Worm (Caenorhabditis elegans) whole organism, L1 larva: Measurements from ENCODE around the gene clec-52.

Experiments used
- C04F5.9 ChIP-seq: sonication (generic microtip); optimal IDR thresholded peaks from 2 replicates; lab custom pipeline; 2016; ENCODE audit warnings: missing genetic modification characterization, missing compliant biosample characterization
- C16A3.4 ChIP-seq: fragments of 150-350 bp; optimal IDR thresholded peaks from 2 replicates; lab custom pipeline; 2014; ENCODE audit warnings: missing biosample characterization, missing genetic modification characterization
- Y116A8C.19 ChIP-seq: sonication (generic microtip); optimal IDR thresholded peaks from 2 replicates; lab custom pipeline; 2016; ENCODE audit warnings: missing compliant biosample characterization, missing genetic modification characterization, borderline replicate concordance
- blmp-1 ChIP-seq: fragments of 150-350 bp; optimal IDR thresholded peaks from 2 replicates; lab custom pipeline; 2014; ENCODE audit warnings: missing biosample characterization, missing genetic modification characterization
- ceh-8 ChIP-seq: fragments of 200-800 bp; sonication (Bioruptor generic); optimal IDR thresholded peaks from 2 replicates; lab custom pipeline; 2018; ENCODE audit warnings: mild to moderate bottlenecking, missing genetic modification characterization, moderate library complexity, missing compliant biosample characterization
- ceh-82 ChIP-seq, 3 experiments: fragments of 150-350 bp in 1 of 3; sonication (generic microtip) in 2 of 3; optimal IDR thresholded peaks; 2 replicates each; lab custom pipeline; 2014 to 2017; ENCODE audit warnings: missing biosample characterization in 3 of 3, missing genetic modification characterization in 3 of 3
- ceh-90 ChIP-seq: sonication (generic microtip); optimal IDR thresholded peaks from 2 replicates; lab custom pipeline; 2016; ENCODE audit warnings: missing genetic modification characterization, missing compliant biosample characterization
- ces-1 ChIP-seq: fragments of 150-350 bp; optimal IDR thresholded peaks from 2 replicates; lab custom pipeline; 2014; ENCODE audit warnings: missing biosample characterization, missing genetic modification reagents, missing genetic modification characterization
- dpl-1 ChIP-seq, 3 experiments: fragments of 150-350 bp in 2 of 3; sonication (generic microtip) in 1 of 3; optimal IDR thresholded peaks; 2 replicates each; lab custom pipeline; 2014 to 2017; ENCODE audit warnings: missing biosample characterization in 3 of 3, missing genetic modification characterization in 3 of 3, missing genetic modification reagents in 3 of 3
- efl-1 ChIP-seq, 4 experiments: fragments of 150-350 bp; optimal IDR thresholded peaks in 3 of 4; peaks in 1 of 4; 1 replicate in 1 of 4; 2 replicates in 3 of 4; lab custom pipeline; 2014; ENCODE audit warnings: missing biosample characterization in 2 of 4, missing genetic modification characterization in 2 of 4, missing genetic modification reagents in 2 of 4
- elt-3 ChIP-seq, 6 experiments: fragments of 150-350 bp in 1 of 6; sonication (generic microtip); optimal IDR thresholded peaks; 2 replicates each; lab custom pipeline; 2017 to 2018; ENCODE audit warnings: missing biosample characterization in 6 of 6, missing genetic modification characterization in 6 of 6, inconsistent platforms in 1 of 6
- ets-5 ChIP-seq: fragments of 200-800 bp; sonication (Bioruptor generic); IDR thresholded peaks from 2 replicates; pipeline ENCODE4 v1.3.6; 2022; ENCODE audit warnings: missing genetic modification characterization, missing compliant biosample characterization
- fkh-8 ChIP-seq: sonication (generic microtip); optimal IDR thresholded peaks from 2 replicates; lab custom pipeline; 2016; ENCODE audit warnings: mild to moderate bottlenecking, missing genetic modification characterization, missing compliant biosample characterization
- hlh-4 ChIP-seq: sonication (generic microtip); optimal IDR thresholded peaks from 2 replicates; lab custom pipeline; 2016; ENCODE audit warnings: mild to moderate bottlenecking, missing genetic modification characterization, missing compliant biosample characterization
- hpl-2 ChIP-seq: fragments of 150-350 bp; optimal IDR thresholded peaks from 2 replicates; lab custom pipeline; 2014; ENCODE audit warnings: missing biosample characterization, missing genetic modification reagents, missing genetic modification characterization
- irx-1 ChIP-seq: sonication (generic microtip); optimal IDR thresholded peaks from 2 replicates; lab custom pipeline; 2016; ENCODE audit warnings: missing genetic modification characterization, missing compliant biosample characterization
- jun-1 ChIP-seq: fragments of 150-350 bp; optimal IDR thresholded peaks from 2 replicates; lab custom pipeline; 2014; ENCODE audit warnings: missing biosample characterization, missing genetic modification reagents, missing genetic modification characterization
- lin-15B ChIP-seq: fragments of 150-350 bp; sonication (generic microtip); optimal IDR thresholded peaks from 3 replicates; lab custom pipeline; 2014; ENCODE audit warnings: missing biosample characterization, missing genetic modification characterization
- lin-35 ChIP-seq, 2 experiments: fragments of 150-350 bp; optimal IDR thresholded peaks; 2 replicates each; lab custom pipeline; 2014; ENCODE audit warnings: missing biosample characterization in 2 of 2, missing genetic modification characterization in 2 of 2, missing genetic modification reagents in 2 of 2
- lsy-2 ChIP-seq, 2 experiments: fragments of 150-350 bp; optimal IDR thresholded peaks; 2 replicates each; lab custom pipeline; 2014; ENCODE audit warnings: missing biosample characterization in 2 of 2, missing genetic modification characterization in 2 of 2
- nhr-11 ChIP-seq: fragments of 150-350 bp; optimal IDR thresholded peaks from 2 replicates; lab custom pipeline; 2014; ENCODE audit warnings: missing biosample characterization, missing genetic modification characterization
- nhr-12 ChIP-seq: sonication (generic microtip); optimal IDR thresholded peaks from 2 replicates; lab custom pipeline; 2017; ENCODE audit warnings: missing biosample characterization, missing genetic modification characterization
- nhr-47 ChIP-seq: sonication (generic microtip); optimal IDR thresholded peaks from 2 replicates; lab custom pipeline; 2016; ENCODE audit warnings: mild to moderate bottlenecking, missing genetic modification characterization, moderate library complexity, missing compliant biosample characterization
- nhr-77 ChIP-seq: fragments of 150-350 bp; optimal IDR thresholded peaks from 2 replicates; lab custom pipeline; 2014; ENCODE audit warnings: missing biosample characterization, missing genetic modification characterization
- nhr-85 ChIP-seq: sonication (generic microtip); peaks from one replicate; lab custom pipeline; 2016; ENCODE audit warnings: missing genetic modification characterization, inconsistent platforms, missing compliant biosample characterization
- nhr-90 ChIP-seq: sonication (generic microtip); optimal IDR thresholded peaks from 2 replicates; lab custom pipeline; 2016; ENCODE audit warnings: mild to moderate bottlenecking, missing genetic modification characterization, missing compliant biosample characterization; ENCODE audit not compliant: poor library complexity
- snu-23 ChIP-seq: sonication (generic microtip); optimal IDR thresholded peaks from 2 replicates; lab custom pipeline; 2016; ENCODE audit warnings: missing genetic modification characterization, missing compliant biosample characterization
- tbx-2 ChIP-seq: sonication (generic microtip); optimal IDR thresholded peaks from 2 replicates; lab custom pipeline; 2016; ENCODE audit warnings: missing genetic modification characterization, missing compliant biosample characterization
- unc-130 ChIP-seq: fragments of 150-350 bp; optimal IDR thresholded peaks from 2 replicates; lab custom pipeline; 2017; ENCODE audit warnings: missing biosample characterization, missing genetic modification characterization, inconsistent platforms
- unc-30 ChIP-seq: sonication (generic microtip); optimal IDR thresholded peaks from 2 replicates; lab custom pipeline; 2017; ENCODE audit warnings: missing biosample characterization, missing genetic modification characterization
- vab-15 ChIP-seq: sonication (generic microtip); optimal IDR thresholded peaks from 2 replicates; lab custom pipeline; 2017; ENCODE audit warnings: missing genotype, mild to moderate bottlenecking, missing genetic modification characterization, missing compliant biosample characterization
- xbp-1 ChIP-seq: sonication (generic microtip); optimal IDR thresholded peaks from 2 replicates; lab custom pipeline; 2016; ENCODE audit warnings: missing genetic modification characterization, missing compliant biosample characterization
- zag-1 ChIP-seq: fragments of 150-350 bp; optimal IDR thresholded peaks from 2 replicates; lab custom pipeline; 2014; ENCODE audit warnings: missing biosample characterization, missing genetic modification characterization
- zip-4 ChIP-seq: fragments of 200-800 bp; sonication (Bioruptor generic); optimal IDR thresholded peaks from 2 replicates; lab custom pipeline; 2018; ENCODE audit warnings: mild to moderate bottlenecking, missing genetic modification characterization, moderate library complexity, missing compliant biosample characterization
- ztf-4 ChIP-seq: fragments of 150-350 bp; optimal IDR thresholded peaks from 2 replicates; lab custom pipeline; 2014; ENCODE audit warnings: missing biosample characterization, missing genetic modification characterization

The clec-52 gene

DNA sequence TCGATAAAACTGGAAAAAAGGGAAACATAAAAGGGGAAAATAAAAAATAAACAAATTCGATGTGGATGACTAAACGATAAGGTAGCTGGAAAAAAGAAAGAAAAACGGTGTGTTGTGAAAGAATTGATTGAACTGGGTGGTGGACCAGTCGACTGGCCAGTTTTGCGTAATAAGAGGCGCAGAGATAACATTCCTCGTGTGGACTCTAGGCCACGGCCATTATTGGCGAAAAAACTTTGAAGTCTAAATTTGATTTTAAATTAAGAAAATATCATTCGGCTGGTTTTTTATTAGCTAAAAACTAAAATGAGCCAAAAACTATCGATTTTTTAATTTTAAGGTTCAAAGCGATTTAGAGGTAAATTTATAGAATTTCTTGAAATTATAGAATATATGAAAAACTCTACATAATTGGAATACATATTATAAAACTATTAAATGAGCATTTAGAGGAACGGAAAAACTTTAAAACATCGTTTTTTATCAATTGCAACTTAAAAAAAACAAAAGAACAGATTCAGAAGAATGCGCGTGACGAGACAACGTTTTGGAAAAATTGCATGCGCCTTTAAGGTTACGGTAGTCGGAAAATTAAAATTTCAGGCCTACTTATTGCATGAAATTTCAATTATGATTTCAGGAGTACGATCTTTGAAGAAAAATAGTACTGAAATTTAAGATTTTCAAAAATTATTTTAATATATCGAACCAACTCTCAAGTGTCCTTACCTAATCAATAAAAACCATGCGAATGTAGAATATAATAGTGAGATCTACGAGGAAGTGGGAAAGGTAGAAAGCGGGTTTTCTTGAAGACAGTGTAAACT is 36.9 kb upstream of the clec-52 start, which contains the start of gene hgrs-1:
TSS of gene hgrs-1 (minus strand) at position 777 of the 827 bp plus-strand sequence.
- TF ChIP-seq blmp-1 = peak; percentile 29
- TF ChIP-seq dpl-1 (GFP tag; optimal IDR thresholded peaks at IDR 0.05; lab: Kevin White, UChicago) = peak in 1 of 3 experiments; percentile 9
- TF ChIP-seq C04F5.9 = no peak
- TF ChIP-seq fkh-8 = no peak
- TF ChIP-seq lin-35 (GFP tag; optimal IDR thresholded peaks at IDR 0.05; lab: Kevin White, UChicago) = peak in 1 of 2 experiments; percentile 21
- no peak for TF ChIP-seq Y116A8C.19 (tag; lab: Kevin White, UChicago)
- peak in 1 of 3 experiments; percentile 3 for TF ChIP-seq ceh-82 (tag; optimal IDR thresholded peaks at IDR 0.05; lab: Kevin White, UChicago)
- TF ChIP-seq nhr-11 (tag; lab: Kevin White, UChicago) = no peak
- no peak for TF ChIP-seq hlh-4 (tag; lab: Kevin White, UChicago)
- TF ChIP-seq efl-1 (optimal IDR thresholded peaks at IDR 0.05; lab: Kevin White, UChicago) = peak in 1 of 2 experiments; percentile 38
- no peak for TF ChIP-seq efl-1 (GFP tag; optimal IDR thresholded peaks at IDR 0.05 in 1 of 2; lab: Kevin White, UChicago)
- TF ChIP-seq ets-5 (GFP tag; lab: Robert Waterston, UW) = no peak

DNA sequence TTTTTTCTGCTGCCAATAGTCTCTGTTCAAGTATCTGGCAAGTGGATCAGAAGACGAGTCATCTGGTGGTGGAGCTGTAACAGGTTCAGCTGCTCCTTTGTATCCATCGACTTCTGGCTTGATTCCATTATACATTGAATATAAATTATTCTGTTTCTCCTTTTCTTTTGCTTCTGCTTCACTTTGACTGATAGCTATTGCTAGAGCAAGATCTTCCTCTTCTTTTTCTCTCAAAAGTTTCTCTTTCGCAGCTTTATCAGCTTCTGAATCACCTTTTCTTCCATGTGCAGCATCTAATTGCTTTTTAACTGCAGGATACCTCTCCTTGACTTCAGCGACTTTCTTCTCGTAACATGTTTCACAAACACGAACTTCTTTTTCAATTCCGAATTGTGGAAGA is 35.0 kb upstream of the clec-52 start:
- no peak for TF ChIP-seq zip-4 (GFP tag; lab: Kevin White, UChicago)
- no peak for TF ChIP-seq efl-1 (optimal IDR thresholded peaks at IDR 0.05; lab: Kevin White, UChicago)
- peak in 1 of 2 experiments; percentile 43 for TF ChIP-seq efl-1 (GFP tag; optimal IDR thresholded peaks at IDR 0.05 in 1 of 2; lab: Kevin White, UChicago)
- TF ChIP-seq, all 84 proteins: peak for 1

DNA sequence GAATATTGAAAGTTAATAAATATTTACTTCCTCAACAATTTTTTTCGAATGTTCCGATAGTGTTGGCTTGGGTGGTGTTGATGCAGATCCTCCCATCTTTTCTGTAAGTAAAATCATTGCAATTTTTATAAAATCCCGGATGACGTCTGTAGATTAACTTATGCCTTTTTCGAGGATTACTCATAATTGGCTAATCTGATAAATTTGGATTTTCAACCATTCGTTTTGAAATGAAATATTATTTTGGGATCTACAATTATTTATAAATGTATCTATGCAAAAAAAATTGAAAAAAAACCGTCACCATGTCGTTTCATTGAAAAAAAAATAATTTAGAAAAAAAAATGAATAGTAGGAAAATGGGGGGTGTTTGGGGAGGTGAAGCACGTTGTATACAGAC is 32.6 kb upstream of the clec-52 start, which contains the start of gene glrx-22:
TSS of gene glrx-22 (minus strand) at position 101 of the 400 bp plus-strand sequence.
- no peak for TF ChIP-seq ets-5 (GFP tag; lab: Robert Waterston, UW)

DNA sequence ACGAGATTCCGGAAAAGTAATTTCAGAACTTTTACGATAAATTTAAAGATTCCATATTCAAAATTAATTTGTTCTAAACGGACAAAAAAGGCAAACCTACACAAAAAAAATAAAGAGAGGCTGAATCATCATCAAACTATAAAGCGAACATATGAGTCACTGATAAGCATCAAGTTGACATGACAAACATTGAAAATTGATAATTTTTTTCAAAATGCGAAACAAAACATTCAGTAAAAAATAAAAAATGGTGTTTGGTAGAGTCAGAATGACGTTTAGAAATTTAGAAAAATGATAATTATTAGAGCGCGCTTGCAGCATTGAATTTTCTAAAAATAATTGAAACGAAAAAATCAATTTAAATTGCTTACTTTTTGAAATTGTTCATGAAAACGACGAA is 31.3 kb upstream of the clec-52 start:
- TF ChIP-seq vab-15 (tag; lab: Kevin White, UChicago) (no peak), xbp-1 (tag; lab: Kevin White, UChicago) (no peak), zag-1 (tag; lab: Kevin White, UChicago) (no peak), lsy-2 (tag; optimal IDR thresholded peaks at IDR 0.05; lab: Kevin White, UChicago) (no peak), unc-130 (no peak)

DNA sequence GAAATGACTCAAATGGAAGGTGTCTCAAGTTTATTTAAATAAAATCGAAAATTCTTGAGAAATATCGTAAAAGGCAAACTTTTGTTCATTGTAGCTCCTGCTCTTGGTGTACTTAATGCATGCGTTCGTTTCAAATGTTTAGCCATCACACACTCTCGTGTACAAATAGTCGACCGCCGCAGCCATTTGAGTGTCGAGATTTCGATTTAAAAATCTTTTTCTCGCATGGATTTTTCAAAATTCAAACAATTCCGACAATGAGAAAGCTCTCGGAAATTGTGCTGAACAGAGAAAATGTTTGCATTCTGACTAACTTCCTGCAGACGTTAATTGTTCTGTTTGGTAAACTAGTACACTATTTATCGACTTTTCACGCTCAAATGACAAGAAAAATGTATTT is 30.7 kb upstream of the clec-52 start:
- TF ChIP-seq elt-3 (tag; optimal IDR thresholded peaks at IDR 0.05; lab: Kevin White, UChicago) (no peak), nhr-12 (tag; lab: Kevin White, UChicago) (no peak), jun-1 (no peak), nhr-90 (no peak), nhr-77 (no peak), nhr-47 (tag; lab: Kevin White, UChicago) (no peak)

DNA sequence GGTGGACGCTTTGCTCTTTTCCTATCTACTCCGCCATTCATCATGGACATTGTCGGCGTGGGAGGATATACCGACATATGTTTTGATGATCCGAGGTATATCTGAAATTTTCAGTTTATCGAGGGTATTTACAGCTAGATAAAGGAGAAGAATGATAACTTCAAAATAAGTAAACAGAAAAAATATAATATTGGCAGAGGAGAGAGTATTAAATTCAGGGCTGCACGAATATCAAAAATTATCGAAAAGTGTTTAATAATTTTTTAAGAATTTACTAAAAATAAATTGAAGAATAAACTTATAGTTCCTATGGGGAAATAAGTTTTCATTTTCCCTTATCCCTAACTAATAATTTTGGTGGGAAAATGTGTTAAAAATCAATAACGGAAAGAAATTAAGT is 30.3 kb upstream of the clec-52 start, which contains the start of gene wsp-1:
TSS of gene wsp-1 (minus strand) at position 101 of the 400 bp plus-strand sequence.
- no peak for TF ChIP-seq ces-1
- no peak for TF ChIP-seq lin-35 (GFP tag; optimal IDR thresholded peaks at IDR 0.05; lab: Kevin White, UChicago)
- TF ChIP-seq irx-1 (tag; lab: Kevin White, UChicago) = no peak
- no peak for TF ChIP-seq lsy-2 (tag; optimal IDR thresholded peaks at IDR 0.05; lab: Kevin White, UChicago)
- TF ChIP-seq ceh-90 (tag; lab: Kevin White, UChicago) = no peak
- TF ChIP-seq tbx-2 (tag; lab: Kevin White, UChicago) = no peak
- no peak for TF ChIP-seq ceh-8 (GFP tag; lab: Kevin White, UChicago)
- TF ChIP-seq xbp-1 (tag; lab: Kevin White, UChicago) = no peak
- no peak for TF ChIP-seq lin-15B
- TF ChIP-seq vab-15 (tag; lab: Kevin White, UChicago) = no peak
- TF ChIP-seq snu-23 (GFP tag; lab: Kevin White, UChicago) = no peak
- TF ChIP-seq ztf-4 (tag; lab: Kevin White, UChicago) = no peak
- no peak for TF ChIP-seq nhr-85
- TF ChIP-seq unc-30 = no peak
- TF ChIP-seq hpl-2 (GFP tag; lab: Kevin White, UChicago) = no peak
- TF ChIP-seq C16A3.4 (tag; lab: Kevin White, UChicago) = no peak
- no peak for TF ChIP-seq ceh-82 (tag; optimal IDR thresholded peaks at IDR 0.05; lab: Kevin White, UChicago)
- TF ChIP-seq, all 84 proteins: peak for 0
